Worm (Caenorhabditis elegans) whole organism, L4/young adult: Measurements from ENCODE around the gene str-248.

ENCODE experiments used
- dao-5 ChIP-seq: sonication (generic microtip); optimal IDR thresholded peaks from 2 replicates; lab custom pipeline; 2016; ENCODE audit warnings: missing genotype, missing genetic modification characterization, moderate library complexity, missing compliant biosample characterization
- him-1 ChIP-seq: sonication (generic microtip); optimal IDR thresholded peaks from 2 replicates; lab custom pipeline; 2016; ENCODE audit warnings: missing genotype, missing genetic modification reagents, missing genetic modification characterization, missing compliant biosample characterization

- no peak for TF ChIP-seq him-1 (tag; lab: Kevin White, UChicago)
- no peak for TF ChIP-seq dao-5 (tag; lab: Kevin White, UChicago)
Measured at ce11 chrV:15625561-15625960, 3.9 kb downstream of the str-248 start, which contains the start of gene C55A1.11.
